Fruit fly (Drosophila melanogaster) whole organism, wandering third instar larva: ENCODE measurements around the gene CG3032.

Experiments
- Abd-B ChIP-seq: fragments of >200 bp; optimal IDR thresholded peaks from 2 replicates; lab custom pipeline; 2017; ENCODE audit warnings: missing biosample characterization, missing genetic modification characterization
- CG32264 ChIP-seq: fragments of 200-800 bp; sonication (Bioruptor generic); optimal IDR thresholded peaks from 2 replicates; lab custom pipeline; 2016; ENCODE audit warnings: missing biosample characterization, missing genetic modification characterization
- CG9705 ChIP-seq: fragments of 200-800 bp; sonication (Bioruptor generic); optimal IDR thresholded peaks from 2 replicates; lab custom pipeline; 2018; ENCODE audit warnings: missing biosample characterization, mild to moderate bottlenecking, missing genetic modification characterization
- CrebA ChIP-seq: fragments of 200-800 bp; sonication (Bioruptor generic); optimal IDR thresholded peaks from 2 replicates; lab custom pipeline; 2016; ENCODE audit warnings: missing biosample characterization, mild to moderate bottlenecking, missing genetic modification characterization, borderline replicate concordance
- Dfd ChIP-seq: fragments of >200 bp; optimal IDR thresholded peaks from 2 replicates; lab custom pipeline; 2017; ENCODE audit warnings: missing biosample characterization, missing genetic modification characterization
- Dif ChIP-seq: fragments of 200-275, 200-300 bp; sonication (Bioruptor generic); optimal IDR thresholded peaks from 2 replicates; lab custom pipeline; 2018; ENCODE audit warnings: missing biosample characterization, missing genetic modification characterization; ENCODE audit not compliant: partially characterized antibody
- GATAd ChIP-seq: sonication (Bioruptor generic); optimal IDR thresholded peaks from 2 replicates; lab custom pipeline; 2016; ENCODE audit warnings: missing biosample characterization, missing genetic modification characterization
- HLH106 ChIP-seq: fragments of 200-800 bp; optimal IDR thresholded peaks from 3 replicates; lab custom pipeline; 2019; ENCODE audit warnings: missing biosample characterization, mild to moderate bottlenecking, missing genetic modification characterization, moderate library complexity
- Hnf4 ChIP-seq: fragments of 200-800 bp; sonication (Bioruptor generic); optimal IDR thresholded peaks from 2 replicates; lab custom pipeline; 2016; ENCODE audit warnings: missing biosample characterization, mild to moderate bottlenecking, missing genetic modification characterization
- Hr78 ChIP-seq: fragments of >200 bp; optimal IDR thresholded peaks from 2 replicates; lab custom pipeline; 2017; ENCODE audit warnings: missing biosample characterization, missing genetic modification characterization
- Hr83 ChIP-seq: fragments of 200-300 bp; sonication (Bioruptor generic); optimal IDR thresholded peaks from 2 replicates; lab custom pipeline; 2016; ENCODE audit warnings: missing biosample characterization, mild to moderate bottlenecking, missing genetic modification characterization, moderate library complexity; ENCODE audit not compliant: poor library complexity, severe bottlenecking
- Jra ChIP-seq: sonication (Bioruptor generic); optimal IDR thresholded peaks from 2 replicates; lab custom pipeline; 2016; ENCODE audit warnings: missing biosample characterization, missing genetic modification characterization
- Mio ChIP-seq: sonication (Bioruptor generic); optimal IDR thresholded peaks from 2 replicates; lab custom pipeline; 2016; ENCODE audit warnings: missing biosample characterization, missing genetic modification characterization
- Myc ChIP-seq: fragments of >200 bp; optimal IDR thresholded peaks from 2 replicates; lab custom pipeline; 2017
- N ChIP-seq: fragments of >200 bp; optimal IDR thresholded peaks from 2 replicates; lab custom pipeline; 2018; ENCODE audit warnings: missing biosample characterization, missing external identifiers, missing genetic modification characterization
- OdsH ChIP-seq: fragments of 200-800 bp; sonication (Bioruptor generic); optimal IDR thresholded peaks from 2 replicates; lab custom pipeline; 2016; ENCODE audit warnings: missing biosample characterization, mild to moderate bottlenecking, missing genetic modification characterization
- Rel ChIP-seq, 2 experiments: fragments of 200-800 bp; sonication (Bioruptor generic) in 1 of 2; optimal IDR thresholded peaks; 2 replicates in 1 of 2; 3 replicates in 1 of 2; lab custom pipeline; 2016 to 2019; ENCODE audit warnings: mild to moderate bottlenecking in 2 of 2, missing biosample characterization in 2 of 2, missing genetic modification characterization in 2 of 2, moderate library complexity in 1 of 2
- Sp1 ChIP-seq: fragments of 200-800 bp; sonication (Bioruptor generic); optimal IDR thresholded peaks from 3 replicates; lab custom pipeline; 2019; ENCODE audit warnings: missing biosample characterization, mild to moderate bottlenecking, missing genetic modification characterization, moderate library complexity
- Vsx2 ChIP-seq: fragments of 200-300, 225-300 bp; sonication (Bioruptor generic); optimal IDR thresholded peaks from 2 replicates; lab custom pipeline; 2018; ENCODE audit warnings: missing biosample characterization, missing genetic modification characterization; ENCODE audit not compliant: partially characterized antibody
- br ChIP-seq: fragments of 200-800 bp; sonication (Bioruptor generic); optimal IDR thresholded peaks from 2 replicates; lab custom pipeline; 2016; ENCODE audit warnings: missing biosample characterization, missing genetic modification characterization
- brk ChIP-seq: fragments of 200-800 bp; sonication (Bioruptor generic); optimal IDR thresholded peaks from 2 replicates; lab custom pipeline; 2016; ENCODE audit warnings: missing biosample characterization, mild to moderate bottlenecking, missing genetic modification characterization
- dl ChIP-seq, 2 experiments: fragments of 175-275, 200-275 bp in 1 of 2; fragments of 200-275 bp in 1 of 2; sonication (Bioruptor generic); optimal IDR thresholded peaks; lab custom pipeline; 2018; ENCODE audit warnings: mild to moderate bottlenecking in 2 of 2, missing biosample characterization in 2 of 2, missing genetic modification characterization in 2 of 2, moderate library complexity in 2 of 2; ENCODE audit not compliant: partially characterized antibody in 2 of 2, insufficient read depth in 1 of 2
- dmrt93B ChIP-seq: fragments of 200-800 bp; sonication (Bioruptor generic); optimal IDR thresholded peaks from 2 replicates; lab custom pipeline; 2018; ENCODE audit warnings: missing biosample characterization, mild to moderate bottlenecking, missing genetic modification characterization
- dsf ChIP-seq: sonication (Bioruptor generic); optimal IDR thresholded peaks from 2 replicates; lab custom pipeline; 2016; ENCODE audit warnings: missing biosample characterization, missing genetic modification characterization, borderline replicate concordance
- ey ChIP-seq: fragments of 200-800 bp; sonication (Bioruptor generic); optimal IDR thresholded peaks from 2 replicates; lab custom pipeline; 2016; ENCODE audit warnings: missing biosample characterization, missing genetic modification characterization
- foxo ChIP-seq, 2 experiments: fragments of 200-800 bp; sonication (Bioruptor generic); optimal IDR thresholded peaks; 2 replicates in 1 of 2; 3 replicates in 1 of 2; lab custom pipeline; 2016 to 2017; ENCODE audit warnings: missing biosample characterization in 2 of 2, missing genetic modification characterization in 2 of 2
- fru ChIP-seq: fragments of 200-800 bp; sonication (Bioruptor generic); optimal IDR thresholded peaks from 3 replicates; lab custom pipeline; 2016; ENCODE audit warnings: missing biosample characterization, mild to moderate bottlenecking, missing genetic modification characterization
- h ChIP-seq: fragments of 200-800 bp; sonication (Bioruptor generic); optimal IDR thresholded peaks from 3 replicates; lab custom pipeline; 2016; ENCODE audit warnings: missing biosample characterization, mild to moderate bottlenecking, missing genetic modification characterization
- jim ChIP-seq: fragments of 175-275, 200-325 bp; sonication (Bioruptor generic); optimal IDR thresholded peaks from 2 replicates; lab custom pipeline; 2016; ENCODE audit warnings: missing biosample characterization, mild to moderate bottlenecking, missing genetic modification characterization
- lola ChIP-seq: fragments of >200 bp; optimal IDR thresholded peaks from 2 replicates; lab custom pipeline; 2017; ENCODE audit warnings: missing biosample characterization, missing genetic modification characterization
- pan ChIP-seq: fragments of >200 bp; optimal IDR thresholded peaks from 2 replicates; lab custom pipeline; 2017
- psq ChIP-seq: fragments of 200-800 bp; sonication (Bioruptor generic); optimal IDR thresholded peaks from 3 replicates; lab custom pipeline; 2017; ENCODE audit warnings: missing biosample characterization, mild to moderate bottlenecking, missing genetic modification characterization, moderate library complexity
- rgr ChIP-seq: fragments of 200-800 bp; sonication (Bioruptor generic); optimal IDR thresholded peaks from 3 replicates; lab custom pipeline; 2016; ENCODE audit warnings: missing biosample characterization, mild to moderate bottlenecking, missing genetic modification characterization
- sage ChIP-seq: fragments of 200-800 bp; sonication (Bioruptor generic); optimal IDR thresholded peaks from 2 replicates; lab custom pipeline; 2016; ENCODE audit warnings: missing biosample characterization, mild to moderate bottlenecking, missing genetic modification characterization
- sv ChIP-seq: fragments of 200-800 bp; sonication (Bioruptor generic); optimal IDR thresholded peaks from 3 replicates; lab custom pipeline; 2016; ENCODE audit warnings: missing biosample characterization, missing genetic modification characterization
- tai ChIP-seq: sonication (Bioruptor generic); optimal IDR thresholded peaks from 2 replicates; lab custom pipeline; 2016; ENCODE audit warnings: missing biosample characterization, missing genetic modification characterization
- usp ChIP-seq: fragments of >200 bp; optimal IDR thresholded peaks from 2 replicates; lab custom pipeline; 2017; ENCODE audit warnings: missing biosample characterization, missing genetic modification characterization
- woc ChIP-seq: sonication (Bioruptor generic); optimal IDR thresholded peaks from 2 replicates; lab custom pipeline; 2016; ENCODE audit warnings: missing biosample characterization, mild to moderate bottlenecking, missing genetic modification characterization

Gene CG3032

dm6 chrX:7008102-7009087 is 5.3 kb downstream of the CG3032 start:
- TF ChIP-seq woc (GFP tag; lab: Kevin White, UChicago) (peak; percentile 70), HLH106 (tag; lab: Kevin White, UChicago) (peak; percentile 74), psq (GFP tag; lab: Kevin White, UChicago) (peak; percentile 68), tai (GFP tag; lab: Kevin White, UChicago) (peak; percentile 42), dmrt93B (GFP tag; lab: Kevin White, UChicago) (peak; percentile 42), Mio (GFP tag; lab: Kevin White, UChicago) (no peak), fru (GFP tag; lab: Kevin White, UChicago) (peak; percentile 81), sage (GFP tag; lab: Kevin White, UChicago) (no peak), sv (GFP tag; lab: Kevin White, UChicago) (no peak), Vsx2 (GFP tag; lab: Kevin White, UChicago) (no peak), GATAd (GFP tag; lab: Kevin White, UChicago) (no peak), dl (GFP tag; optimal IDR thresholded peaks at IDR 0.05; lab: Kevin White, UChicago; ENCODE audit: insufficient read depth in 1 of 2, partially characterized antibody in 2 of 2) (no peak), usp (no peak), h (GFP tag; lab: Kevin White, UChicago) (peak; percentile 74), OdsH (GFP tag; lab: Kevin White, UChicago) (peak; percentile 60), rgr (GFP tag; lab: Kevin White, UChicago) (peak; percentile 25), Hr83 (no peak), CG9705 (GFP tag; lab: Kevin White, UChicago) (peak; percentile 41), Jra (GFP tag; lab: Kevin White, UChicago) (peak; percentile 29), br (GFP tag; lab: Kevin White, UChicago) (peak; percentile 53), dsf (GFP tag; lab: Kevin White, UChicago) (no peak), Sp1 (GFP tag; lab: Kevin White, UChicago) (peak; percentile 63), ey (peak; percentile 77), Myc (lab: Kevin White, UChicago) (no peak), brk (GFP tag; lab: Kevin White, UChicago) (no peak), CG32264 (GFP tag; lab: Kevin White, UChicago) (no peak), Hr78 (GFP tag; lab: Kevin White, UChicago) (no peak), CrebA (GFP tag; lab: Kevin White, UChicago) (no peak), Abd-B (no peak), Hnf4 (GFP tag; lab: Kevin White, UChicago) (peak; percentile 23), Dif (GFP tag; lab: Kevin White, UChicago) (peak; percentile 69), lola (GFP tag; lab: Kevin White, UChicago) (no peak), N (GFP tag; lab: Kevin White, UChicago) (no peak), Rel (GFP tag; optimal IDR thresholded peaks at IDR 0.05; lab: Kevin White, UChicago) (no peak), Rel (tag; optimal IDR thresholded peaks at IDR 0.05; lab: Kevin White, UChicago) (peak; percentile 12), foxo (GFP tag; optimal IDR thresholded peaks at IDR 0.05; lab: Kevin White, UChicago) (peak in 1 of 2 experiments; percentile 80), jim (GFP tag; lab: Kevin White, UChicago) (no peak), pan (lab: Kevin White, UChicago) (no peak), Dfd (GFP tag; lab: Kevin White, UChicago) (no peak)

dm6 chrX:7007693-7008092 is 6.0 kb downstream of the CG3032 start:
- TF ChIP-seq HLH106 (tag; lab: Kevin White, UChicago) (peak; percentile 1), CG32264 (GFP tag; lab: Kevin White, UChicago) (no peak), brk (GFP tag; lab: Kevin White, UChicago) (peak; percentile 8), Hr83 (no peak), N (GFP tag; lab: Kevin White, UChicago) (no peak), Hnf4 (GFP tag; lab: Kevin White, UChicago) (no peak), pan (lab: Kevin White, UChicago) (no peak), Myc (lab: Kevin White, UChicago) (no peak), dsf (GFP tag; lab: Kevin White, UChicago) (no peak), rgr (GFP tag; lab: Kevin White, UChicago) (peak; percentile 43), fru (GFP tag; lab: Kevin White, UChicago) (no peak), OdsH (GFP tag; lab: Kevin White, UChicago) (no peak), jim (GFP tag; lab: Kevin White, UChicago) (no peak), psq (GFP tag; lab: Kevin White, UChicago) (no peak), Sp1 (GFP tag; lab: Kevin White, UChicago) (peak; percentile 1), woc (GFP tag; lab: Kevin White, UChicago) (peak; percentile 41), foxo (GFP tag; optimal IDR thresholded peaks at IDR 0.05; lab: Kevin White, UChicago) (peak in 1 of 2 experiments; percentile 31), Hr78 (GFP tag; lab: Kevin White, UChicago) (no peak), sv (GFP tag; lab: Kevin White, UChicago) (no peak), Dfd (GFP tag; lab: Kevin White, UChicago) (no peak), ey (peak; percentile 52), h (GFP tag; lab: Kevin White, UChicago) (peak; percentile 51), lola (GFP tag; lab: Kevin White, UChicago) (no peak), dmrt93B (GFP tag; lab: Kevin White, UChicago) (no peak), Vsx2 (GFP tag; lab: Kevin White, UChicago) (no peak), Abd-B (no peak), br (GFP tag; lab: Kevin White, UChicago) (peak; percentile 35), CrebA (GFP tag; lab: Kevin White, UChicago) (no peak), GATAd (GFP tag; lab: Kevin White, UChicago) (no peak), Rel (GFP tag; optimal IDR thresholded peaks at IDR 0.05; lab: Kevin White, UChicago) (no peak), Rel (tag; optimal IDR thresholded peaks at IDR 0.05; lab: Kevin White, UChicago) (no peak), tai (GFP tag; lab: Kevin White, UChicago) (no peak), Jra (GFP tag; lab: Kevin White, UChicago) (no peak), Dif (GFP tag; lab: Kevin White, UChicago) (no peak), CG9705 (GFP tag; lab: Kevin White, UChicago) (no peak), sage (GFP tag; lab: Kevin White, UChicago) (no peak), Mio (GFP tag; lab: Kevin White, UChicago) (no peak)
